Worm (Caenorhabditis elegans): ENCODE data around the gene C07D10.6.
"Not testable (repeated sequence)": the region's sequence is repeated elsewhere in the genome, so short reads cannot be mapped to it uniquely, and the experiment has no call there.

The C07D10.6 gene

DNA sequence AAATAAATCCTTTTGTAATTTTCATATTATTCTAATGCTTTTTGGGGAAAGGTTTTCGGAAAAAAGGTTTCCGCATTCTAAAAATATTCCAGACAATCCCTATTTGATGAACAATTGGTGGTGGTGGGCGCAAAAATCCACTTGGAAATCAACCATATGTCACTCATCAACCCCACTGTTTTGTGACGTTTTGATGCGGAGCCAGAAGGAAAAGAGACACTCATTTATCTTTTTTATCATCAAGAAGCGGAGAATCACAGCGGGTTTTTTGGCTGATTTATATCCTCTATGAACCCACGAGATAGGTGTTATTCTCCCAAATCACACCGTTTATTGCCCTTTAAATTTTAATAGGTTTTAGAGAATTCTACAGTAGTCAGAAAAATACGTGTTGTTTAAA lies 21.9 kb upstream of the C07D10.6 start:
- no peak for TF ChIP-seq bed-2 (GFP tag; IDR thresholded peaks at IDR 0.05)
- TF ChIP-seq attf-6 (GFP tag; IDR thresholded peaks at IDR 0.05) = no peak
- no peak for TF ChIP-seq snpc-4 (GFP tag; optimal IDR thresholded peaks at IDR 0.05)
- no peak for TF ChIP-seq snpc-4 (tag; optimal IDR thresholded peaks at IDR 0.05)
- TF ChIP-seq F52B5.7 (tag; optimal IDR thresholded peaks at IDR 0.05) = no peak
- no peak for TF ChIP-seq ztf-26 (tag; optimal IDR thresholded peaks at IDR 0.05)

DNA sequence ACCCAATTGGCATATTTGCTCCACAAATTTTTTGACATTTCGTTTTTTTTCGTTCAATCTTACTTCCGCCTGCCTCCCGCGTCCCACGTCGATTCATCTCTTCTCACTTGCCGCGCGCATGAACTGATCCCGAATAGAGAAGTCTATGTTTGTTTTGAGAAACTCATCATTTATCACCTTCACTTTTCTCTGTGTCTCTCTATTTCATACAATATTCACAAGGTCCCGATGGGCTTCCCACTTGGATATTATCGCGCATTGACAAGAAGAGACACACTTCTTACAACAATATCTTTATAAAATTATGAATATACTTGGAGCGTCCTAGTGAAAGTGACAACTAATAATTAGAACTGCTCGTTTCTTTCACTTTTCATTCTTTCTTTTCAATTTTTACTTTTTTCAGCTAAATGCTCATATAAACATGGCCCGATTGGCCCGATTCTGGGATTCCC lies 20.6 kb upstream of the C07D10.6 start, which contains the start of gene insc-1:
insc-1 (plus strand) TSS at position 405 of the 455 bp plus-strand sequence.
- no peak for TF ChIP-seq lin-26 (GFP tag; IDR thresholded peaks at IDR 0.05)
- TF ChIP-seq pbrm-1 (GFP tag; IDR thresholded peaks at IDR 0.05) = no peak
- TF ChIP-seq B0261.1 (tag; optimal IDR thresholded peaks at IDR 0.05) = no peak

DNA sequence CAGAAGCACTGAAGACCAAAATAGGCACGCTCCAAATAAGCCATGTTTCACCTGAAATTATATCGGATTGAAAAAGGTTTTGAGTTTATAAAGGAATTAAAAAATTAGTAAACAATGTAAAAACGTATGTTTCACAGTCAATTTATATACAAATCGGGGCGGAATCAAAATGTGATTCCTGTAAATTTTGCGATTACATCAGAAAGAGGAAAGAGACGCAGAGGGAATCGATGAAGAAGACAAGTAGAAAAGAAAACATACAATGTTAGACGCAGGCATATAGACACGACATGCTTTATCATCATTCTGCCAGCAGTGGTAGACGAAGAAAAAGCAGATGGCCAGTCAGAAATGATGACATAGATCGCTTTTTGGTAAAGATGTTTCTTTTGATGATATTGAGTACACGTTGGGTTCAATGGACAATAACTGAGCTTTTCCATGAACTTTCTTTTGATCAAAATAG lies 15.1 kb upstream of the C07D10.6 start, which contains the start of gene msra-1:
msra-1 (minus strand) TSS at position 51 of the 466 bp plus-strand sequence.
- no peak for TF ChIP-seq mes-4 (tag; optimal IDR thresholded peaks at IDR 0.05)
- no peak for TF ChIP-seq tbp1 (GFP tag; optimal IDR thresholded peaks at IDR 0.05)
- no peak for TF ChIP-seq ekl-4 (GFP tag; IDR thresholded peaks at IDR 0.05)
- peak; percentile 22 for TF ChIP-seq attf-5 (GFP tag; optimal IDR thresholded peaks at IDR 0.05)
- no peak for TF ChIP-seq mxl-1 (tag; optimal IDR thresholded peaks at IDR 0.05)
- peak; percentile 32 for TF ChIP-seq ZK185.1 (tag; optimal IDR thresholded peaks at IDR 0.05; ENCODE audit: poor library complexity, severe bottlenecking)
- no peak for TF ChIP-seq madf-3 (GFP tag; IDR thresholded peaks at IDR 0.05)
- TF ChIP-seq hmg-1.2 (GFP tag; IDR thresholded peaks at IDR 0.05) = peak; percentile 32; the same call in 1 of the 2 replicates
- TF ChIP-seq snpc-3.4 (tag; optimal IDR thresholded peaks at IDR 0.05) = no peak
- TF ChIP-seq nhr-80 (tag; optimal IDR thresholded peaks at IDR 0.05) = peak; percentile 80
- TF ChIP-seq rpc-1 (optimal IDR thresholded peaks at IDR 0.05) = no peak
- TF ChIP-seq rpc-1 (tag; optimal IDR thresholded peaks at IDR 0.05) = no peak
- no peak for TF ChIP-seq madf-8 (GFP tag; conservative IDR thresholded peaks at IDR 0.05)

DNA sequence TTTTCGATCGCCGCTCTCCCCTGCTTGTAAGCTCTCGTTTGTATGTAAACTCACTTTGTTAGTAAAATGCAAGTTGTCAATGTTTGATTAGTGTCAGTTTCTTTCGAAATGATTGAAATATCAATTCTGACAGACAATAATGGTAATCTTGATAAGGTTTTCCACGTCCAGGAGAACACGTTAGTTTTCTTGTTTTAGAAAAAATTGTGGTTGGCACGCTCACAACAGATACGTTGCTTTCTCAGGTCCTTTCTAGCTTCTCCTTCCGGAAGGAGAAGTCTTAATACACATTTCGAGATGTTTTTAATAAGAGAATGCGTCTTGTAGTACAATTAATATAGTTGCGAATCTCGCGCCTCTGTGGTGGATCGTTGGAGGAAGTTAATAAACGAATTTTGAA lies 10.4 kb upstream of the C07D10.6 start, which contains the start of gene F43E2.6:
F43E2.6 (minus strand) TSS at position 101 of the 400 bp plus-strand sequence.
- no peak for TF ChIP-seq ztf-25 (GFP tag; IDR thresholded peaks at IDR 0.05)
- TF ChIP-seq F33H1.4 (GFP tag; IDR thresholded peaks at IDR 0.05) = no peak
- TF ChIP-seq nfya-1 (tag; optimal IDR thresholded peaks at IDR 0.05; ENCODE audit: borderline replicate concordance, insufficient read depth) = no peak
- no peak for TF ChIP-seq pha-4 (tag; optimal IDR thresholded peaks at IDR 0.05)

DNA sequence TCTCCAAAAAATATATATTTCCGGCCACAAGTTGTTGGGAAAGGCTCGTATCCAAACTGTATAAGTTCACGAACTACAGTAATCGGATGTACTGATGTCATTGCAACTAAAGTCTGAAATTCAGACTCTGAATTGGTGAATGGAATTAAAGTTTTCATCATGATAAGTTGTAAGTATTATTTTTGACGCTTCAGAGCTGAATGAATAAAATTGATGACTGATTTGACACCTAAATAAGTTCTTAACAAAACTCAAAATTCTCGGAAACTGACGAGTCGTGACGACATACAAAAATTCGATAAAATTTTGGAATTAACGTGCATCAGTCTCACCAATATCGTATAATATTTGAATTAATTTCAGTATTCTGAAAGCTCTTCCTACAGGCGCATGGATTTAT lies 8.9 kb upstream of the C07D10.6 start, which contains the start of gene F43E2.11:
F43E2.11 (minus strand) TSS at position 101 of the 400 bp plus-strand sequence.
- not testable (repeated sequence) for TF ChIP-seq F33H1.4 (GFP tag; IDR thresholded peaks at IDR 0.05); lin-40 (tag; optimal IDR thresholded peaks at IDR 0.05); lin-54 (GFP tag; optimal IDR thresholded peaks at IDR 0.05)

DNA sequence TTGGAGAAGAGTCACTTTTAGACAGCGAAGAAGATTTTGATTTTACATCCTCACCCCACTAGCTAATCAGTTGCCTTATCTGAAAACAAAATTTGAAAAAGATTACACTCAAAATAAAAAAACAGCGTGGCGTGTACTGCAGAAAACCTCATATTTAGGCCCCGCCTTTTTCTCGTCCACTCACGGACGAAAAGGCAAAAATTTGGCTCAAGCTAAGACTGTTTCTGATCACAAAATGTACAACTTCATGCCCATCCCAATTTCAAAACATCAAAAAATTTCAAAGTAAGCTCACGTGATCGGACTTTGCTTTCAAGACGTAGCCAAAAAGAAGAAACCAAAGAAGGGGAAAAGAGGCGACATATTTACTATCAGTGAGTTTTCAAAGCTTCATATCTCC lies 7.5 kb upstream of the C07D10.6 start:
- TF ChIP-seq snpc-4 (GFP tag; optimal IDR thresholded peaks at IDR 0.05) (peak; percentile 40), snpc-4 (tag; optimal IDR thresholded peaks at IDR 0.05) (peak in 2 of 4 experiments; percentile 89 to 93)

DNA sequence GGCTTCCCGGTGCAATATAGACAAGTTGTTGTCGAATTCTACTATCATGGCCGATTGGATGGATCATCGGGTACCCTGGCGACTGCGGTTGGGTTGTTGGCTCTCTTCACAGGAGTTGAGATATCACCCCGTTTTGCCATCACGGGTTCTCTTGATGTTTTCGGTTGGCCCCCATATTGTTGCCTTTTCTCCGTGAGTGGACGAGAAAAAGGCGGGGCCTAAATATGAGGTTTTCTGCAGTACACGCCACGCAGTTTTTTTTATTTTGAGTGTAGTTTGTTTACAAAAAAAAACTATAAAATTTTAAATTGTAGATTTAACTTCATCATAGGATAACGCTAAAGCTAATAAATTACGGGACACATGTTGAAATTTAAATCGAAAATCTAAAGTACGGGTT lies 6.8 kb upstream of the C07D10.6 start:
- TF ChIP-seq madf-6 (GFP tag; IDR thresholded peaks at IDR 0.05) = peak; percentile 60
- TF ChIP-seq hsf-1 (GFP tag; IDR thresholded peaks at IDR 0.05) = 0 out of 2 replicates have a peak, but pooled peaks have one; percentile 56
- TF ChIP-seq pbrm-1 (GFP tag; IDR thresholded peaks at IDR 0.05) = peak; percentile 44; the same call in 1 of the 2 replicates
- peak; percentile 42 for TF ChIP-seq ekl-4 (GFP tag; IDR thresholded peaks at IDR 0.05)
- TF ChIP-seq nfyb-1 (GFP tag; IDR thresholded peaks at IDR 0.05) = peak; percentile 30; the same call in 1 of the 2 replicates
- 0 out of 2 replicates have a peak, but pooled peaks have one; percentile 30 for TF ChIP-seq C17E4.6 (GFP tag; IDR thresholded peaks at IDR 0.05)
- TF ChIP-seq ztf-28 (GFP tag; IDR thresholded peaks at IDR 0.05) = 0 out of 2 replicates have a peak, but pooled peaks have one; percentile 32
- TF ChIP-seq hmg-1.2 (GFP tag; IDR thresholded peaks at IDR 0.05) = 0 out of 2 replicates have a peak, but pooled peaks have one; percentile 21
